Worm (Caenorhabditis elegans): ENCODE data around the gene Y43F8B.19.

DNA sequence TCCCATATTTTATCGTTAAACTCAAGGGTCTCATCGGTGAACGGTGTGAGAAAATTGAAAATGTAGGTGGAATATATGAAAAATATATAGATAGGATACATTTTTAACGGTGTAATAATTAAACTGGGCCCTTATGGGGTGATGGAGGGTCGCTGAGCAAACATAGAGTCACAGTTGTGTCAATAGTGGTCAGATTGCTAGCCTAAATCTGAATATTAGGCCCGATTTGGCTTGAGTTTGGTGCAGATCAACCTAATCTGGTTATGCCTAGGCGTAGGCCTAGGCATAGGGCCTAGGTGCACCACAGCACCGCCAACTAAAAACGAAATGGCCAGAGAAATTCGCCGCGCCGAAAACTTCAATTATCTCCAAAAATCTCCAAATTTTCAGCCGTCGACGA is 1.4 kb upstream of the Y43F8B.19 start, which contains the start of gene phy-4:
- TF ChIP-seq aly-2 (tag; optimal IDR thresholded peaks at IDR 0.05) (no peak), jun-1 (tag; optimal IDR thresholded peaks at IDR 0.05) (no peak), unc-62 (GFP tag; optimal IDR thresholded peaks at IDR 0.05) (no peak), nhr-84 (tag; optimal IDR thresholded peaks at IDR 0.05) (no peak), nhr-11 (tag; optimal IDR thresholded peaks at IDR 0.05) (no peak), nhr-19 (GFP tag; conservative IDR thresholded peaks at IDR 0.05) (no peak), unc-86 (tag; optimal IDR thresholded peaks at IDR 0.05) (no peak), lin-35 (GFP tag; optimal IDR thresholded peaks at IDR 0.05) (no peak), pag-3 (tag; optimal IDR thresholded peaks at IDR 0.05; ENCODE audit: borderline replicate concordance, insufficient read depth) (no peak), nhr-85 (tag) (no peak), dpl-1 (GFP tag; optimal IDR thresholded peaks at IDR 0.05) (no peak), pqm-1 (tag; optimal IDR thresholded peaks at IDR 0.05) (no peak), tbx-2 (tag; optimal IDR thresholded peaks at IDR 0.05) (no peak)
